Worm (Caenorhabditis elegans) whole organism, L3 larva: ENCODE results near the gene C55A6.7.

Experiments used
- R02D3.7 ChIP-seq: fragments of 150-350 bp; optimal IDR thresholded peaks from 2 replicates; lab custom pipeline; 2014; ENCODE audit warnings: missing biosample characterization, missing genetic modification characterization
- egl-27 ChIP-seq: sonication (generic microtip); optimal IDR thresholded peaks from 4 replicates; lab custom pipeline; 2017; ENCODE audit warnings: missing biosample characterization, missing genetic modification reagents, missing genetic modification characterization
- eor-1 ChIP-seq, 2 experiments: fragments of 150-350 bp; optimal IDR thresholded peaks; 2 replicates each; lab custom pipeline; 2014 to 2018; ENCODE audit warnings: missing biosample characterization in 2 of 2, missing genetic modification characterization in 2 of 2
- nhr-25 ChIP-seq: sonication (generic microtip); optimal IDR thresholded peaks from 2 replicates; lab custom pipeline; 2017; ENCODE audit warnings: missing biosample characterization, missing genetic modification characterization
- nhr-76 ChIP-seq: fragments of 150-350 bp; sonication (generic microtip); optimal IDR thresholded peaks from 5 replicates; lab custom pipeline; 2014; ENCODE audit warnings: missing biosample characterization, missing genetic modification characterization
- pha-4 ChIP-seq: fragments of 150-350 bp; optimal IDR thresholded peaks from 2 replicates; lab custom pipeline; 2014; ENCODE audit warnings: missing biosample characterization, missing genetic modification reagents, missing genetic modification characterization
- unc-62 ChIP-seq: fragments of 150-350 bp; sonication (generic microtip); optimal IDR thresholded peaks from 4 replicates; lab custom pipeline; 2014; ENCODE audit warnings: missing biosample characterization, missing genetic modification reagents, missing genetic modification characterization
- zag-1 ChIP-seq: fragments of 150-350 bp; optimal IDR thresholded peaks from 2 replicates; lab custom pipeline; 2014; ENCODE audit warnings: missing biosample characterization, missing genetic modification characterization
- ztf-4 ChIP-seq: fragments of 150-350 bp; optimal IDR thresholded peaks from 2 replicates; lab custom pipeline; 2014; ENCODE audit warnings: missing biosample characterization, missing genetic modification characterization

DNA sequence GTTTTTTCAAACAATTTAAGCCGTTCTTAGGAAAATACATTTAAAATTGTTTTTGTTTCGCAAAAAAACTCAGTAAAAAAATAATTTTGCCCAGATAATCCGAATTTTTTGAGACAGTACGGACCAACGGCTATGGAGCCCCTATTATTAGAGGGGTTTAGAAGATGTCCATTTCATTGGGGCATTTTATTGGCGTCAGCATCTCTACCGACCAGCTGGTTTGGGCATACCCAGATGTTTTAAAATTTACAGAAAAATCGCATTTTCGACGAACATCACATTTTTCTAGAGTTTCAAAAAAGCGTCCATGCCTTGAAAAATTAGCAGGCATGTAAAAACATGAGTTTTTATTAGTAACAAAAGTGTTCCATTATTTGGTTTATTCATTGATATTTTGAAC is 21.0 kb upstream of the C55A6.7 start:
- TF ChIP-seq pha-4 (tag; lab: Kevin White, UChicago), result no peak
- TF ChIP-seq nhr-76 (tag; lab: Kevin White, UChicago), result no peak
- no peak for TF ChIP-seq nhr-25
- no peak for TF ChIP-seq ztf-4 (tag; lab: Kevin White, UChicago)
- no peak for TF ChIP-seq unc-62 (GFP tag; lab: Kevin White, UChicago)
- no peak for TF ChIP-seq zag-1 (tag; lab: Kevin White, UChicago)
- TF ChIP-seq egl-27 (tag; lab: Kevin White, UChicago), result no peak
- no peak for TF ChIP-seq eor-1 (tag; optimal IDR thresholded peaks at IDR 0.05; lab: Kevin White, UChicago)
- no peak for TF ChIP-seq R02D3.7 (tag; lab: Kevin White, UChicago)
